Worm (Caenorhabditis elegans) whole organism, midembryonic: ENCODE data around the gene K09A11.1.

Source experiments
- T22C8.4 ChIP-seq: fragments of 200-800 bp; sonication (Bioruptor generic); IDR thresholded peaks from 2 replicates; pipeline ENCODE4 v1.3.6; 2022; ENCODE audit warnings: missing genetic modification characterization, missing compliant biosample characterization
- cog-1 ChIP-seq: sonication (generic microtip); optimal IDR thresholded peaks from 2 replicates; lab custom pipeline; 2016; ENCODE audit warnings: missing genetic modification characterization, missing compliant biosample characterization
- flt-1 ChIP-seq: fragments of 200-800 bp; sonication (Bioruptor generic); IDR thresholded peaks from 2 replicates; pipeline ENCODE4 v1.3.6; 2022; ENCODE audit warnings: missing genetic modification characterization, missing compliant biosample characterization
- tab-1 ChIP-seq: fragments of 200-800 bp; sonication (Bioruptor generic); IDR thresholded peaks from 2 replicates; pipeline ENCODE4 v1.3.6; 2022; ENCODE audit warnings: missing genetic modification characterization, missing compliant biosample characterization
- ztf-23 ChIP-seq: fragments of 200-800 bp; sonication (Bioruptor generic); IDR thresholded peaks from 2 replicates; pipeline ENCODE4 v1.3.6; 2022; ENCODE audit warnings: missing genetic modification reagents, missing genetic modification characterization, missing compliant biosample characterization

- TF ChIP-seq cog-1 (tag; lab: Kevin White, UChicago), result peak; percentile 30
- no peak for TF ChIP-seq tab-1 (GFP tag; lab: Robert Waterston, UW)
- no peak for TF ChIP-seq T22C8.4 (GFP tag; lab: Robert Waterston, UW)
- 0 out of 2 replicates have a peak, but pooled peaks have one; percentile 51 for TF ChIP-seq flt-1 (GFP tag; lab: Robert Waterston, UW)
- no peak for TF ChIP-seq ztf-23 (GFP tag; lab: Robert Waterston, UW)
These were observed 10.9 kb upstream of the K09A11.1 start for ce11 chrX:13251354-13251843.
